Fruit fly (Drosophila melanogaster) whole organism, wandering third instar larva: Measurements from ENCODE around the gene euc.
A peak's percentile ranks its signal among the peaks of the same experiment; 100 is the strongest.

Experiments used
- CG32264 ChIP-seq: fragments of 200-800 bp; sonication (Bioruptor generic); optimal IDR thresholded peaks from 2 replicates; lab custom pipeline; 2016; ENCODE audit warnings: missing biosample characterization, missing genetic modification characterization
- CG9705 ChIP-seq: fragments of 200-800 bp; sonication (Bioruptor generic); optimal IDR thresholded peaks from 2 replicates; lab custom pipeline; 2018; ENCODE audit warnings: missing biosample characterization, mild to moderate bottlenecking, missing genetic modification characterization
- CrebA ChIP-seq: fragments of 200-800 bp; sonication (Bioruptor generic); optimal IDR thresholded peaks from 2 replicates; lab custom pipeline; 2016; ENCODE audit warnings: missing biosample characterization, mild to moderate bottlenecking, missing genetic modification characterization, borderline replicate concordance
- Dfd ChIP-seq: fragments of >200 bp; optimal IDR thresholded peaks from 2 replicates; lab custom pipeline; 2017; ENCODE audit warnings: missing biosample characterization, missing genetic modification characterization
- Dif ChIP-seq: fragments of 200-275, 200-300 bp; sonication (Bioruptor generic); optimal IDR thresholded peaks from 2 replicates; lab custom pipeline; 2018; ENCODE audit warnings: missing biosample characterization, missing genetic modification characterization; ENCODE audit not compliant: partially characterized antibody
- GATAd ChIP-seq: sonication (Bioruptor generic); optimal IDR thresholded peaks from 2 replicates; lab custom pipeline; 2016; ENCODE audit warnings: missing biosample characterization, missing genetic modification characterization
- HLH106 ChIP-seq: fragments of 200-800 bp; optimal IDR thresholded peaks from 3 replicates; lab custom pipeline; 2019; ENCODE audit warnings: missing biosample characterization, mild to moderate bottlenecking, missing genetic modification characterization, moderate library complexity
- Hnf4 ChIP-seq: fragments of 200-800 bp; sonication (Bioruptor generic); optimal IDR thresholded peaks from 2 replicates; lab custom pipeline; 2016; ENCODE audit warnings: missing biosample characterization, mild to moderate bottlenecking, missing genetic modification characterization
- Hr78 ChIP-seq: fragments of >200 bp; optimal IDR thresholded peaks from 2 replicates; lab custom pipeline; 2017; ENCODE audit warnings: missing biosample characterization, missing genetic modification characterization
- Hr83 ChIP-seq: fragments of 200-300 bp; sonication (Bioruptor generic); optimal IDR thresholded peaks from 2 replicates; lab custom pipeline; 2016; ENCODE audit warnings: missing biosample characterization, mild to moderate bottlenecking, missing genetic modification characterization, moderate library complexity; ENCODE audit not compliant: poor library complexity, severe bottlenecking
- Jra ChIP-seq: sonication (Bioruptor generic); optimal IDR thresholded peaks from 2 replicates; lab custom pipeline; 2016; ENCODE audit warnings: missing biosample characterization, missing genetic modification characterization
- Myc ChIP-seq: fragments of >200 bp; optimal IDR thresholded peaks from 2 replicates; lab custom pipeline; 2017
- N ChIP-seq: fragments of >200 bp; optimal IDR thresholded peaks from 2 replicates; lab custom pipeline; 2018; ENCODE audit warnings: missing biosample characterization, missing external identifiers, missing genetic modification characterization
- OdsH ChIP-seq: fragments of 200-800 bp; sonication (Bioruptor generic); optimal IDR thresholded peaks from 2 replicates; lab custom pipeline; 2016; ENCODE audit warnings: missing biosample characterization, mild to moderate bottlenecking, missing genetic modification characterization
- Rel ChIP-seq, 2 experiments: fragments of 200-800 bp; sonication (Bioruptor generic) in 1 of 2; optimal IDR thresholded peaks; 2 replicates in 1 of 2; 3 replicates in 1 of 2; lab custom pipeline; 2016 to 2019; ENCODE audit warnings: mild to moderate bottlenecking in 2 of 2, missing biosample characterization in 2 of 2, missing genetic modification characterization in 2 of 2, moderate library complexity in 1 of 2
- Sp1 ChIP-seq: fragments of 200-800 bp; sonication (Bioruptor generic); optimal IDR thresholded peaks from 3 replicates; lab custom pipeline; 2019; ENCODE audit warnings: missing biosample characterization, mild to moderate bottlenecking, missing genetic modification characterization, moderate library complexity
- br ChIP-seq: fragments of 200-800 bp; sonication (Bioruptor generic); optimal IDR thresholded peaks from 2 replicates; lab custom pipeline; 2016; ENCODE audit warnings: missing biosample characterization, missing genetic modification characterization
- brk ChIP-seq: fragments of 200-800 bp; sonication (Bioruptor generic); optimal IDR thresholded peaks from 2 replicates; lab custom pipeline; 2016; ENCODE audit warnings: missing biosample characterization, mild to moderate bottlenecking, missing genetic modification characterization
- dl ChIP-seq, 2 experiments: fragments of 175-275, 200-275 bp in 1 of 2; fragments of 200-275 bp in 1 of 2; sonication (Bioruptor generic); optimal IDR thresholded peaks; lab custom pipeline; 2018; ENCODE audit warnings: mild to moderate bottlenecking in 2 of 2, missing biosample characterization in 2 of 2, missing genetic modification characterization in 2 of 2, moderate library complexity in 2 of 2; ENCODE audit not compliant: partially characterized antibody in 2 of 2, insufficient read depth in 1 of 2
- dmrt93B ChIP-seq: fragments of 200-800 bp; sonication (Bioruptor generic); optimal IDR thresholded peaks from 2 replicates; lab custom pipeline; 2018; ENCODE audit warnings: missing biosample characterization, mild to moderate bottlenecking, missing genetic modification characterization
- dsf ChIP-seq: sonication (Bioruptor generic); optimal IDR thresholded peaks from 2 replicates; lab custom pipeline; 2016; ENCODE audit warnings: missing biosample characterization, missing genetic modification characterization, borderline replicate concordance
- ey ChIP-seq: fragments of 200-800 bp; sonication (Bioruptor generic); optimal IDR thresholded peaks from 2 replicates; lab custom pipeline; 2016; ENCODE audit warnings: missing biosample characterization, missing genetic modification characterization
- foxo ChIP-seq, 2 experiments: fragments of 200-800 bp; sonication (Bioruptor generic); optimal IDR thresholded peaks; 2 replicates in 1 of 2; 3 replicates in 1 of 2; lab custom pipeline; 2016 to 2017; ENCODE audit warnings: missing biosample characterization in 2 of 2, missing genetic modification characterization in 2 of 2
- fru ChIP-seq: fragments of 200-800 bp; sonication (Bioruptor generic); optimal IDR thresholded peaks from 3 replicates; lab custom pipeline; 2016; ENCODE audit warnings: missing biosample characterization, mild to moderate bottlenecking, missing genetic modification characterization
- h ChIP-seq: fragments of 200-800 bp; sonication (Bioruptor generic); optimal IDR thresholded peaks from 3 replicates; lab custom pipeline; 2016; ENCODE audit warnings: missing biosample characterization, mild to moderate bottlenecking, missing genetic modification characterization
- jim ChIP-seq: fragments of 175-275, 200-325 bp; sonication (Bioruptor generic); optimal IDR thresholded peaks from 2 replicates; lab custom pipeline; 2016; ENCODE audit warnings: missing biosample characterization, mild to moderate bottlenecking, missing genetic modification characterization
- lola ChIP-seq: fragments of >200 bp; optimal IDR thresholded peaks from 2 replicates; lab custom pipeline; 2017; ENCODE audit warnings: missing biosample characterization, missing genetic modification characterization
- psq ChIP-seq: fragments of 200-800 bp; sonication (Bioruptor generic); optimal IDR thresholded peaks from 3 replicates; lab custom pipeline; 2017; ENCODE audit warnings: missing biosample characterization, mild to moderate bottlenecking, missing genetic modification characterization, moderate library complexity
- rgr ChIP-seq: fragments of 200-800 bp; sonication (Bioruptor generic); optimal IDR thresholded peaks from 3 replicates; lab custom pipeline; 2016; ENCODE audit warnings: missing biosample characterization, mild to moderate bottlenecking, missing genetic modification characterization
- sage ChIP-seq: fragments of 200-800 bp; sonication (Bioruptor generic); optimal IDR thresholded peaks from 2 replicates; lab custom pipeline; 2016; ENCODE audit warnings: missing biosample characterization, mild to moderate bottlenecking, missing genetic modification characterization
- sv ChIP-seq: fragments of 200-800 bp; sonication (Bioruptor generic); optimal IDR thresholded peaks from 3 replicates; lab custom pipeline; 2016; ENCODE audit warnings: missing biosample characterization, missing genetic modification characterization
- tai ChIP-seq: sonication (Bioruptor generic); optimal IDR thresholded peaks from 2 replicates; lab custom pipeline; 2016; ENCODE audit warnings: missing biosample characterization, missing genetic modification characterization
- woc ChIP-seq: sonication (Bioruptor generic); optimal IDR thresholded peaks from 2 replicates; lab custom pipeline; 2016; ENCODE audit warnings: missing biosample characterization, mild to moderate bottlenecking, missing genetic modification characterization

Gene euc

DNA sequence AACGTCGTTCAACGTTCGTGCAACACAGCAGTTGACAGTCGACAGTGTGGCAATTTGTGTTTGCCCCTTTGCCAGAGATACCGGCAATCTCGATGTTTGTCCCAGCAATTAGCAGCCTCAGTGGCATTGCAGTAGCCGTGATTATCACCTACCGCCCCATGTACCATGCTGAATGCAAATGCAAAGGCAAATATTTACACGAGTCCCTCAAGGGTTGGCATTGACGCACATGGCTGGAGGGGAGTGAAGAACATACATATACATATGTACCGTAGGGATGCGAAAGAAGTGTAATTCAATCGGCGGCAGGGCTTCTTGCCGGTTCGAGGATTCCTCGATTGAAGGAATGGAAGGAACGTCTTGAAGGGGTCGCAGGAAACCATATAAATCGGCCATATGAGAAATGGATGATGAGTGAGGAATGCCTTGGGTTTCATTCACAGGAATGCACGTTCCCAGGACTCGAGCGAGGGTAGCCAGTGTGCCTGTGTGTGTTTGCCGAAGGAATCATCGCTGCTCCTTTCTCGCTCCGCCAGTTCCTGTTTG is 21.4 kb upstream of the euc start:
- TF ChIP-seq Myc (lab: Kevin White, UChicago) (no peak), HLH106 (no peak), sage (GFP tag; lab: Kevin White, UChicago) (no peak), dsf (GFP tag; lab: Kevin White, UChicago) (no peak), fru (no peak), Hr78 (GFP tag; lab: Kevin White, UChicago) (no peak), Hr83 (GFP tag; lab: Kevin White, UChicago) (no peak), CG9705 (GFP tag; lab: Kevin White, UChicago) (no peak), jim (GFP tag; lab: Kevin White, UChicago) (no peak), Dif (GFP tag; lab: Kevin White, UChicago) (no peak), N (no peak)

- no peak for TF ChIP-seq CrebA (GFP tag; lab: Kevin White, UChicago)
- TF ChIP-seq ey (GFP tag; lab: Kevin White, UChicago): no peak
- TF ChIP-seq rgr (GFP tag; lab: Kevin White, UChicago): no peak
- no peak for TF ChIP-seq N
- no peak for TF ChIP-seq woc (GFP tag; lab: Kevin White, UChicago)
- TF ChIP-seq dl (GFP tag; optimal IDR thresholded peaks at IDR 0.05; lab: Kevin White, UChicago; ENCODE audit: insufficient read depth in 1 of 2, partially characterized antibody in 2 of 2): no peak
- no peak for TF ChIP-seq sv
- TF ChIP-seq fru: no peak
- no peak for TF ChIP-seq dsf (GFP tag; lab: Kevin White, UChicago)
- no peak for TF ChIP-seq psq
- no peak for TF ChIP-seq tai
- no peak for TF ChIP-seq GATAd (GFP tag; lab: Kevin White, UChicago)
These were observed 19.8 kb upstream of the euc start for dm6 chr3R:18998370-18998769.

DNA sequence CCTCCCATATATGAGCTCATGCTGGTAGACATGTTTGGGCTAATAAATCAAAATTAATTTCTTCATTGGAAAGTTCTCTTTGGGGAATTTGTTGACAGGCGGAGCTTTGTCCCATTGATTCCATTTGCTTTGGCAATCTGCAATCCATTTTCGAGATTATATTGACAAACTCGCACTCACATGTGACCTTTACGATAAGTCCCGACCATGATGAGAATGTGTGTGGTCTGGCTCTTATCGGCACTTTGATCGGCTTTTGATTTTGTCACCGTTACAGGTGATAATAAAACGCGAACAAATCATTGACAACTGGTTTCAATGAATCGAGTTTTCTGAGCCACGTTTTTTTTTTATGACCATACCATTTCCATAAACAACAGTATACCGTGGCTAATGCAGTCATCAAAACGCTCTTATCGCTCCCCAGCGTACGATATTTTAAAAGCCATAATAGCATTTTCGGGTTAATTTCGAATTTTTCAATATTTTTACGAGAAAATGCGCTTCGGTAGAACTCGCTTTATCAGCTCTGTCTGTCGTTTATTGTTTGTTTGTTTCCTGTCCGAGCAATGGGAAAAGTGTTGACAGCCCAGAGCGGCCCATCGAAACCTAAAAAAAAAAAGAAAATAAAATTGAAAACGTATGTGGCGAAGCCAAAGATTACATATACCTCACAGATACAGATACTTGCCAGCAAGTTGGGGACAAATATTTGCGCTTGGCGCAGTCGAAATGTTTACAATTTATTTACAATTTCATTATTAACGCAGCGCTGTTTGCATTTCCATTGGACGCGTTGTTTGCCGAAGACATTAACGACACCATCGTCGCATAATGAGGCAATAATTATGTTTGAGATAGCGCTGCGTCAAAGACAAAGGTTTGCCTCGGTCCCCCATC is 19.0 kb upstream of the euc start:
- TF ChIP-seq br (GFP tag; lab: Kevin White, UChicago) (peak; percentile 9), Hnf4 (GFP tag; lab: Kevin White, UChicago) (peak; percentile 5), sv (peak; percentile 47), Rel (GFP tag; optimal IDR thresholded peaks at IDR 0.05; lab: Kevin White, UChicago) (no peak), Rel (tag; optimal IDR thresholded peaks at IDR 0.05; lab: Kevin White, UChicago) (no peak), Jra (no peak), jim (GFP tag; lab: Kevin White, UChicago) (no peak), foxo (GFP tag; optimal IDR thresholded peaks at IDR 0.05; lab: Kevin White, UChicago) (peak in 1 of 2 experiments; percentile 7), rgr (GFP tag; lab: Kevin White, UChicago) (peak; percentile 37), psq (peak; percentile 7)

DNA sequence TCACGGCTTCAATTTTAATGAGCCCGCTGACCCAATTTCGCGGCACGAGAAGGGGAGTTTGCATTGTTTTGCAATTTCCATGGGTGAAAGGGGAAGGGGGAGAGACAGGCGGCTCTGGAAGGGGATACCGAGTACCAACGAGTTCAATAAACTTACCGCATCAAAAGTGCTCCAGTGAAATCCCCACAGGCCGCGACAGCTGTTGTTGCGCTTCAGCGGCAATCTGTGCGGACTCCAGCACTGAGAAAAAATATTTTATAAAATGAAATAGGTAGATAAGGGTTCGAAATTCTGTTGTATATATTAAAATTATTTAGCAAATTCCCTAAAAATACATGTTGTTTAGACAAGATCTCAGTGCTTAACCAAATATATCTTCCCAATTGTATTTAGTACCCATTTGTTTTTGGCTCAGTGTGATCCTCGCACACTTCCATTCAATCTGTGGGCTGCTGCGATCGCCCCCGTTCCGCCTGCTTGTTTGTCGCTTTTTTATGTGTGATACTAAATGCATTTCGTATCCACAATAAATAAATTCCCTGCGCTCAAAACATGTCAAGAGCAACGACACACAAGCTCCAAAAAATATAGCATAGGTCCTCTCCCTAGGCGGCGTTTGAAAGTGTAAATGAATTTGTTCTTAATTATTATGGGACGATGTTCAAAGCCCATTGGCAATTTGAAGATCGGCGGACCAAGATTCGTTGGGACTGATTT is 17.1 kb upstream of the euc start:
- TF ChIP-seq woc (GFP tag; lab: Kevin White, UChicago) (peak; percentile 62), brk (peak; percentile 72), Dfd (GFP tag; lab: Kevin White, UChicago) (no peak), HLH106 (peak; percentile 80), Hr78 (GFP tag; lab: Kevin White, UChicago) (no peak), sv (peak; percentile 51), br (GFP tag; lab: Kevin White, UChicago) (peak; percentile 82), Jra (peak; percentile 50), foxo (GFP tag; optimal IDR thresholded peaks at IDR 0.05; lab: Kevin White, UChicago) (peak in 1 of 2 experiments; percentile 84), tai (peak; percentile 52), CG32264 (GFP tag; lab: Kevin White, UChicago) (peak; percentile 54), ey (GFP tag; lab: Kevin White, UChicago) (peak; percentile 81), Rel (GFP tag; optimal IDR thresholded peaks at IDR 0.05; lab: Kevin White, UChicago) (peak; percentile 12), Rel (tag; optimal IDR thresholded peaks at IDR 0.05; lab: Kevin White, UChicago) (peak; percentile 73), psq (peak; percentile 73), dmrt93B (GFP tag; lab: Kevin White, UChicago) (peak; percentile 71), Hnf4 (GFP tag; lab: Kevin White, UChicago) (peak; percentile 76), Sp1 (GFP tag; lab: Kevin White, UChicago) (peak; percentile 80), OdsH (GFP tag; lab: Kevin White, UChicago) (peak; percentile 81), sage (GFP tag; lab: Kevin White, UChicago) (peak; percentile 67), h (GFP tag; lab: Kevin White, UChicago) (peak; percentile 88), N (no peak), fru (peak; percentile 84), rgr (GFP tag; lab: Kevin White, UChicago) (peak; percentile 80), lola (GFP tag; lab: Kevin White, UChicago) (no peak), Dif (GFP tag; lab: Kevin White, UChicago) (no peak)
